Fruit fly (Drosophila melanogaster): ENCODE results near the gene muc.

muc gene

dm6 chr2L:7433337-7433956, 6.8 kb downstream of the muc start, which contains the start of gene CG5958 (continued):
- TF ChIP-seq Trl (optimal IDR thresholded peaks at IDR 0.05) (no peak), Trl (GFP tag; optimal IDR thresholded peaks at IDR 0.05) (no peak), Deaf1 (tag; optimal IDR thresholded peaks at IDR 0.05) (peak; percentile 75), CG1024 (GFP tag; IDR thresholded peaks at IDR 0.05) (no peak), sens-2 (GFP tag; IDR thresholded peaks at IDR 0.05) (no peak), CG32532 (GFP tag; IDR thresholded peaks at IDR 0.05) (no peak), CG15073 (GFP tag; optimal IDR thresholded peaks at IDR 0.05) (no peak), tap (tag; optimal IDR thresholded peaks at IDR 0.05) (no peak), Fer3 (tag; optimal IDR thresholded peaks at IDR 0.05) (no peak), br (optimal IDR thresholded peaks at IDR 0.05) (no peak), CG9727 (GFP tag; optimal IDR thresholded peaks at IDR 0.05) (no peak), nmo (GFP tag; optimal IDR thresholded peaks at IDR 0.05) (no peak), Chrac-16 (GFP tag; optimal IDR thresholded peaks at IDR 0.05) (no peak), dpn (GFP tag; optimal IDR thresholded peaks at IDR 0.05) (no peak), CG3281 (GFP tag; optimal IDR thresholded peaks at IDR 0.05) (no peak), fu2 (GFP tag; optimal IDR thresholded peaks at IDR 0.05) (no peak), CG4282 (GFP tag; optimal IDR thresholded peaks at IDR 0.05) (no peak), CG6254 (GFP tag; optimal IDR thresholded peaks at IDR 0.05) (no peak), nom (GFP tag; optimal IDR thresholded peaks at IDR 0.05) (no peak), CG8478 (optimal IDR thresholded peaks at IDR 0.05) (no peak), CG11093 (GFP tag; IDR thresholded peaks at IDR 0.05) (no peak), crp (GFP tag; optimal IDR thresholded peaks at IDR 0.05) (no peak), unc-4 (GFP tag; IDR thresholded peaks at IDR 0.05; ENCODE audit: partially characterized antibody) (no peak), E2f1 (GFP tag; IDR thresholded peaks at IDR 0.05) (no peak), CG34376 (GFP tag; optimal IDR thresholded peaks at IDR 0.05) (peak; percentile 32), CG31365 (tag; optimal IDR thresholded peaks at IDR 0.05) (no peak), lbe (GFP tag; optimal IDR thresholded peaks at IDR 0.05) (peak; percentile 21), sug (tag; optimal IDR thresholded peaks at IDR 0.05) (peak; percentile 8), Ada2b (GFP tag; IDR thresholded peaks at IDR 0.05) (no peak), CG34224 (GFP tag; IDR thresholded peaks at IDR 0.05; ENCODE audit: partially characterized antibody) (no peak)

- TF ChIP-seq CG4424 (GFP tag; optimal IDR thresholded peaks at IDR 0.05) (no peak), CG42726 (GFP tag; IDR thresholded peaks at IDR 0.05; ENCODE audit: partially characterized antibody) (no peak), CG8359 (GFP tag; optimal IDR thresholded peaks at IDR 0.05; ENCODE audit: borderline replicate concordance) (no peak), CG13296 (GFP tag; optimal IDR thresholded peaks at IDR 0.05) (peak; percentile 63), CG3065 (GFP tag; optimal IDR thresholded peaks at IDR 0.05) (no peak), CoRest (tag; optimal IDR thresholded peaks at IDR 0.05) (peak; percentile 84), HHEX (GFP tag; optimal IDR thresholded peaks at IDR 0.05) (peak; percentile 64), CG12219 (GFP tag; optimal IDR thresholded peaks at IDR 0.05) (peak; percentile 58), pzg (GFP tag; optimal IDR thresholded peaks at IDR 0.05) (no peak), dpn (GFP tag; optimal IDR thresholded peaks at IDR 0.05) (peak; percentile 46 to 51), Oli (tag; optimal IDR thresholded peaks at IDR 0.05) (peak; percentile 77), CG3838 (GFP tag; optimal IDR thresholded peaks at IDR 0.05) (peak; percentile 8), sr (GFP tag; IDR thresholded peaks at IDR 0.05) (peak; percentile 22; the same call in 1 of the 3 replicates), Hr39 (optimal IDR thresholded peaks at IDR 0.05) (no peak), slou (GFP tag; optimal IDR thresholded peaks at IDR 0.05) (no peak), Ssrp (tag; optimal IDR thresholded peaks at IDR 0.05) (peak; percentile 59), gce (GFP tag; IDR thresholded peaks at IDR 0.05) (peak; percentile 47; the same call in 1 of the 3 replicates), CG17359 (tag; optimal IDR thresholded peaks at IDR 0.05) (peak; percentile 46), CG12769 (tag; optimal IDR thresholded peaks at IDR 0.05) (peak; percentile 88), CG16779 (GFP tag; IDR thresholded peaks at IDR 0.05) (0 out of 2 replicates have a peak, but pooled peaks have one; percentile 16), CG3163 (GFP tag; optimal IDR thresholded peaks at IDR 0.05) (no peak), Six4 (GFP tag; optimal IDR thresholded peaks at IDR 0.05) (no peak)
Observed at dm6 chr2L:7433957-7434736, 7.5 kb downstream of the muc start.

Data from whole organism, embryonic.